Fruit fly (Drosophila melanogaster) whole organism, wandering third instar larva: Measurements from ENCODE around the gene CG4576.

Experiments used
- pan ChIP-seq: fragments of >200 bp; optimal IDR thresholded peaks from 2 replicates; lab custom pipeline; 2017
- tai ChIP-seq: sonication (Bioruptor generic); optimal IDR thresholded peaks from 2 replicates; lab custom pipeline; 2016; ENCODE audit warnings: missing biosample characterization, missing genetic modification characterization

DNA sequence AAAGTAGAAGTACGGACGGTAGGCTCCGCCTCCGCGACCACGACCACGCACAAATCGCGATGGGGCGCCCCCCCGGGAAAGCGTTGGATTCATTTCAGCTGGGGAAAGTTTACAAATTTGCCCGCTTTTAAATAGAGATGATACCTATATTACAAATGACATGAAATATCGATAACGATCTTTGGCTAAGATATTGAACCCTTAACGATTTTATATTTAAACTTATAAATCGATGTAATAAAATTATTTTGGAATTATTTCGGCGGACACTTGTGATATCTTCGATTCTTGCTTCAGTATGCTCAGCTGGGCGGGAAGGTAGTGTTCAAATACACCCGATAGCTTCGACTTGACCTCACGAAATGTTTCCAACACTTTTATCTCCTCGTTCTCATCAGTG lies 7.0 kb downstream of the CG4576 start, which contains the start of gene rec:
- TF ChIP-seq tai (GFP tag; lab: Kevin White, UChicago), result no peak
- no peak for TF ChIP-seq pan (lab: Kevin White, UChicago)
